Fruit fly (Drosophila melanogaster): ENCODE results near the gene gcm2.
A peak's percentile ranks its signal among the peaks of the same experiment; 100 is the strongest.

gcm2 gene

dm6 chr2L:9568360-9569088 is 39.8 kb upstream of the gcm2 start, which contains the start of gene brwl (continued):
- TF ChIP-seq net (GFP tag; optimal IDR thresholded peaks at IDR 0.05) (peak; percentile 99), ss (GFP tag; optimal IDR thresholded peaks at IDR 0.05) (peak; percentile 97 to 98), CG6854 (GFP tag; optimal IDR thresholded peaks at IDR 0.05) (peak; percentile 94), Eip78C (GFP tag) (peak; percentile 100), vri (GFP tag; optimal IDR thresholded peaks at IDR 0.05) (peak; percentile 97), CG3919 (GFP tag; optimal IDR thresholded peaks at IDR 0.05) (peak; percentile 99), Smox (GFP tag; optimal IDR thresholded peaks at IDR 0.05) (peak; percentile 98), fd59A (GFP tag; optimal IDR thresholded peaks at IDR 0.05) (peak; percentile 98), CG6808 (GFP tag; optimal IDR thresholded peaks at IDR 0.05) (peak; percentile 97), Sox102F (GFP tag; optimal IDR thresholded peaks at IDR 0.05) (peak; percentile 98), spab (GFP tag; optimal IDR thresholded peaks at IDR 0.05) (peak; percentile 99), CG32006 (GFP tag; optimal IDR thresholded peaks at IDR 0.05) (peak; percentile 99), OdsH (GFP tag; optimal IDR thresholded peaks at IDR 0.05) (peak; percentile 99), topi (GFP tag; optimal IDR thresholded peaks at IDR 0.05) (peak; percentile 99), CG7368 (GFP tag; optimal IDR thresholded peaks at IDR 0.05) (peak; percentile 98), CG8319 (GFP tag; optimal IDR thresholded peaks at IDR 0.05) (peak; percentile 96), acj6 (GFP tag; optimal IDR thresholded peaks at IDR 0.05) (peak; percentile 99), Hr38 (GFP tag; optimal IDR thresholded peaks at IDR 0.05) (peak; percentile 74), CG3032 (tag; optimal IDR thresholded peaks at IDR 0.05) (peak; percentile 99), salr (GFP tag; optimal IDR thresholded peaks at IDR 0.05) (peak; percentile 95 to 99), achi (GFP tag; optimal IDR thresholded peaks at IDR 0.05) (peak; percentile 98), dac (GFP tag; optimal IDR thresholded peaks at IDR 0.05) (peak; percentile 96), Sox14 (GFP tag; optimal IDR thresholded peaks at IDR 0.05) (peak; percentile 99), Sox15 (GFP tag; optimal IDR thresholded peaks at IDR 0.05) (peak; percentile 97), CG6792 (GFP tag; optimal IDR thresholded peaks at IDR 0.05) (peak; percentile 99), Hr39 (GFP tag; optimal IDR thresholded peaks at IDR 0.05) (peak; percentile 98), pdm3 (GFP tag; optimal IDR thresholded peaks at IDR 0.05) (peak; percentile 99), Eip93F (GFP tag; optimal IDR thresholded peaks at IDR 0.05) (peak; percentile 96), CG9139 (GFP tag; optimal IDR thresholded peaks at IDR 0.05) (peak; percentile 94)

DNA sequence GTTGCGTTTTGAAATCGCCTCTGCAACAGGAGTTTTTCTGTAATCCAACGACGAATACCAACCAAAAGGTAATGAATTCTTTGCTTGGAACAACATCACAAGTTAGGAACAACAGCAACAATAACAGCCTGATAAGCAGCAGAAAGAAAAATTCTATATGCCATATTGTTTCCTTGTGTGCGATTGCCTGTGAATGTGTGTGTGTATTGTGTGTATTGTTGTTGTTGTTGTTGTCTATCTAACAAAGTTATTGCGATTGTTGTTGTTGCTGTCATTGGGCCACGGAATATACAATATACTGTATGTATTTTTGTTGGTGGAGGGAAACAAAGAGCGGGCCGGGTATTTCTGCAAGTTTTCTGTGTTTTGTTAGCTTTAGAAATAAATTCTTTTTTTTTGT is 39.2 kb upstream of the gcm2 start:
- TF ChIP-seq CG8319 (GFP tag; optimal IDR thresholded peaks at IDR 0.05) (no peak), CG3919 (GFP tag; optimal IDR thresholded peaks at IDR 0.05) (no peak), CG6276 (GFP tag; optimal IDR thresholded peaks at IDR 0.05) (no peak), CG8632 (GFP tag; optimal IDR thresholded peaks at IDR 0.05) (no peak), Eip75B (GFP tag; optimal IDR thresholded peaks at IDR 0.05) (no peak), cyc (GFP tag; optimal IDR thresholded peaks at IDR 0.05) (no peak), fkh (GFP tag; optimal IDR thresholded peaks at IDR 0.05) (no peak)

DNA sequence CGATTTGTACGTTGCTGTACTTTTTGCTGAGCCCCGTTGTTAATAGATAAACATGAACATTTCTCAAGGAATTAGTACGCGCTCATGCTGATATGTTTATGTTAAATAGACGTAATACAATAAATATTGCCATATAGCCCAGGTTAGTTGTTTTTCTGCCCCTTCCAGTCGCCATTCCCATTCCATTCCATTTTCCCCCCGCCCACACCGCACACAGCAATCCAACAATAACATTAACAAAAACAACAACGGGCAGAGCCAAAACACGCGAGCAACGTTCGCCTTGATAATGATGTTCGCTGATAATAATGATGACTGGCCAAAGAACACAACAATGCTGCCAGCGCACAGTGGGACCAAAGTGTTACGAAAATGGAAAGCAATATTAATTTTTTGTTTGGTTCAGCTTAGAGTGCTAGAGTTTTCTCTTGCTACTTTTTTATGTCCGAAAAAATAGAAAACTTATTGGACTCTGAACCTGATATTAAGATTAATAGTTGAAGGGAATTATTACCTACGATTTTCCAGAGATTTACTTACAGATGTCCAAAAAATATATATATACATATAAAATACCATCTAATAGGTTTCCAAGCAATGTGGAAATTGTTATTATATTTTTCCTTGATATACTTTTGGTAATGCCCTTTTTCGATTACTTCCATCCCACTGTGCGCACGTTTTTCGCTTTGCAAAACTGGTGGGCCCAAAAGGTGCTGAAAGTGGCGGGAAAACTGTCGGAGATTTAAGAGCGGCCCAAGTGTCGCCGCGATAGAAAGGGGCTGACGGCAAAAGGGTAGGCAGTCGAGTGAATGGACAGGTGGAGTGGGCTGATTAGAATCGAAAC is 38.6 kb upstream of the gcm2 start:
- TF ChIP-seq CG8632 (GFP tag; optimal IDR thresholded peaks at IDR 0.05) (peak; percentile 96), ss (GFP tag; optimal IDR thresholded peaks at IDR 0.05) (peak; percentile 97), Sox102F (GFP tag; optimal IDR thresholded peaks at IDR 0.05) (peak; percentile 94), CG1621 (tag; optimal IDR thresholded peaks at IDR 0.05) (peak; percentile 90), CG15336 (GFP tag; IDR thresholded peaks at IDR 0.05) (peak; percentile 95), CG6163 (GFP tag; IDR thresholded peaks at IDR 0.05) (peak; percentile 90), CG3032 (tag; optimal IDR thresholded peaks at IDR 0.05) (peak; percentile 96), svp (GFP tag) (peak; percentile 97), Hr38 (GFP tag; optimal IDR thresholded peaks at IDR 0.05) (no peak), topi (GFP tag; optimal IDR thresholded peaks at IDR 0.05) (peak; percentile 95), CG34406 (GFP tag; optimal IDR thresholded peaks at IDR 0.05) (peak; percentile 97), esn (GFP tag; optimal IDR thresholded peaks at IDR 0.05) (peak; percentile 97), Lpt (GFP tag; optimal IDR thresholded peaks at IDR 0.05) (peak; percentile 96), acj6 (GFP tag; optimal IDR thresholded peaks at IDR 0.05) (peak; percentile 96), Hr4 (GFP tag; optimal IDR thresholded peaks at IDR 0.05) (peak; percentile 92), Gug (GFP tag; IDR thresholded peaks at IDR 0.05) (peak; percentile 89), dsx (GFP tag; optimal IDR thresholded peaks at IDR 0.05; ENCODE audit: poor library complexity, severe bottlenecking) (peak; percentile 95), Eip75B (GFP tag; optimal IDR thresholded peaks at IDR 0.05) (peak; percentile 93), fd59A (GFP tag; optimal IDR thresholded peaks at IDR 0.05) (peak; percentile 93), net (GFP tag; optimal IDR thresholded peaks at IDR 0.05) (peak; percentile 97), achi (GFP tag; optimal IDR thresholded peaks at IDR 0.05) (peak; percentile 97), Sox14 (GFP tag; optimal IDR thresholded peaks at IDR 0.05) (peak; percentile 93)

All from whole organism, prepupa.